Worm (Caenorhabditis elegans): ENCODE results near the gene zig-5.

DNA sequence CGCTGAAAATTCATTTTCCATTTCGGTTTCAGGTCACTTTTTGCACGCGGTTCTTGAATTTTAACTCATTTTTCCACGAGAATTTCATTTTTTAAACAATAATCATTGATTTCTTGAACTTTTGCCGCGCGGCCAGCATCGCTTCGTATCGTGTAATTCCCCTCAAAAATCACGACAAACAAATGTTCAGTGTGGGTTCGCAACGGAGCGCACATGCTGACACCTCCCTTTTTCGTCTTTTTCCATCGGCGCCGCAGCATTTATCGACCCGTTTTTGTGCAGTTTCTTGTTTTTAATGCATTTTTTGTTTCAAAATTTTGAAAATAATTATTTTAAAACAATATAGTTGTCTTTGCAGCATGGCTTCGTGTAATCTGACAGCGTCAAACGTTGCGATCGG, 22.5 kb downstream of the zig-5 start, which contains the start of gene M142.5:
- TF ChIP-seq ama-1 (optimal IDR thresholded peaks at IDR 0.05) = no peak
- TF ChIP-seq lin-11 (tag; optimal IDR thresholded peaks at IDR 0.05) = no peak
- TF ChIP-seq sdc-2 (tag; optimal IDR thresholded peaks at IDR 0.05) = no peak
- no peak for TF ChIP-seq che-1 (tag; optimal IDR thresholded peaks at IDR 0.05)
- TF ChIP-seq ceh-31 (tag; optimal IDR thresholded peaks at IDR 0.05) = peak; percentile 7
- TF ChIP-seq npax-4 (tag; optimal IDR thresholded peaks at IDR 0.05) = no peak

Measured in whole organism, late embryonic.